Worm (Caenorhabditis elegans) whole organism, L4/young adult: ENCODE results near the gene zzz-1.

ENCODE experiments used
- W03F9.2 ChIP-seq: fragments of 150-350 bp; optimal IDR thresholded peaks from 2 replicates; lab custom pipeline; 2014; ENCODE audit warnings: missing biosample characterization, missing genetic modification characterization
- him-1 ChIP-seq: sonication (generic microtip); optimal IDR thresholded peaks from 2 replicates; lab custom pipeline; 2016; ENCODE audit warnings: missing genotype, missing genetic modification reagents, missing genetic modification characterization, missing compliant biosample characterization

DNA sequence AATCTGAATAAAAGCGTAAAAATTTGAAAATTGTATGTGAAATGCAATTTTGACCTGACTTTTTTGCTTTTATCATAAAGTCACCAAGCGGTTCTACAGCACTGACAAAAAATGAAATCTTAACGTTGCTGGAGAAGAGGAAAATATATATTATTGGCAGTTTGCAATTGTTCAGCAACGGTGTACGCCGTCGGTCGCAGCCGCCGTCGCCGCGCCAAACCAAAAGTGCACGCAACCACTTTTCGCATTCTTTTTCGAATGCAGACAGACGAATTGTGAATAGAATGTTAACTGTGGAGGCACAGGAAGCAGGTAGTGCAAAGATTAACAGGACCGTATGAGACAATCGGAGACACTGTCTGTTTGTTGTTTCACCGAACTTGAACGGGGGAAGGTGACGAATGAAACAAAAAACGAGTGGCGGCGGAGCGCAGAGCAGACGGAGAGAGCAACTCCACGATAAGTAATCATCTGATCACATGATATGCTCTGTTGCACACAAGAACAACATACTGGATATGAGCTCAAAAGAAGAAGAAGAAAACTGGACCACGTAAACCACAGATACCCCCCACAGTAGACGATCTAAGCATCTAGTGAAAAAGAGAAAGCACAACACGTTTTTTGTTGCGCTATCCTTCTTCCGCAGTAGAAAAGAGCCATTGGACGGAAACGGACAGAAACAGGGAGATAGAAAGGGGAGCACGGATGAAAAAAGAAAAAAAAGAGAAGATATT, 51.9 kb downstream of the zzz-1 start:
- no peak for TF ChIP-seq W03F9.2
- no peak for TF ChIP-seq him-1 (tag; lab: Kevin White, UChicago)
